Fruit fly (Drosophila melanogaster) whole organism, wandering third instar larva: ENCODE data around the gene lwr.

ENCODE experiments used
- Abd-B ChIP-seq: fragments of >200 bp; optimal IDR thresholded peaks from 2 replicates; lab custom pipeline; 2017; ENCODE audit warnings: missing biosample characterization, missing genetic modification characterization
- Dif ChIP-seq: fragments of 200-275, 200-300 bp; sonication (Bioruptor generic); optimal IDR thresholded peaks from 2 replicates; lab custom pipeline; 2018; ENCODE audit warnings: missing biosample characterization, missing genetic modification characterization; ENCODE audit not compliant: partially characterized antibody
- Mio ChIP-seq: sonication (Bioruptor generic); optimal IDR thresholded peaks from 2 replicates; lab custom pipeline; 2016; ENCODE audit warnings: missing biosample characterization, missing genetic modification characterization
- OdsH ChIP-seq: fragments of 200-800 bp; sonication (Bioruptor generic); optimal IDR thresholded peaks from 2 replicates; lab custom pipeline; 2016; ENCODE audit warnings: missing biosample characterization, mild to moderate bottlenecking, missing genetic modification characterization
- Sp1 ChIP-seq: fragments of 200-800 bp; sonication (Bioruptor generic); optimal IDR thresholded peaks from 3 replicates; lab custom pipeline; 2019; ENCODE audit warnings: missing biosample characterization, mild to moderate bottlenecking, missing genetic modification characterization, moderate library complexity
- Vsx2 ChIP-seq: fragments of 200-300, 225-300 bp; sonication (Bioruptor generic); optimal IDR thresholded peaks from 2 replicates; lab custom pipeline; 2018; ENCODE audit warnings: missing biosample characterization, missing genetic modification characterization; ENCODE audit not compliant: partially characterized antibody
- dsf ChIP-seq: sonication (Bioruptor generic); optimal IDR thresholded peaks from 2 replicates; lab custom pipeline; 2016; ENCODE audit warnings: missing biosample characterization, missing genetic modification characterization, borderline replicate concordance
- foxo ChIP-seq, 2 experiments: fragments of 200-800 bp; sonication (Bioruptor generic); optimal IDR thresholded peaks; 2 replicates in 1 of 2; 3 replicates in 1 of 2; lab custom pipeline; 2016 to 2017; ENCODE audit warnings: missing biosample characterization in 2 of 2, missing genetic modification characterization in 2 of 2
- h ChIP-seq: fragments of 200-800 bp; sonication (Bioruptor generic); optimal IDR thresholded peaks from 3 replicates; lab custom pipeline; 2016; ENCODE audit warnings: missing biosample characterization, mild to moderate bottlenecking, missing genetic modification characterization
- jim ChIP-seq: fragments of 175-275, 200-325 bp; sonication (Bioruptor generic); optimal IDR thresholded peaks from 2 replicates; lab custom pipeline; 2016; ENCODE audit warnings: missing biosample characterization, mild to moderate bottlenecking, missing genetic modification characterization
- pan ChIP-seq: fragments of >200 bp; optimal IDR thresholded peaks from 2 replicates; lab custom pipeline; 2017
- psq ChIP-seq: fragments of 200-800 bp; sonication (Bioruptor generic); optimal IDR thresholded peaks from 3 replicates; lab custom pipeline; 2017; ENCODE audit warnings: missing biosample characterization, mild to moderate bottlenecking, missing genetic modification characterization, moderate library complexity
- sage ChIP-seq: fragments of 200-800 bp; sonication (Bioruptor generic); optimal IDR thresholded peaks from 2 replicates; lab custom pipeline; 2016; ENCODE audit warnings: missing biosample characterization, mild to moderate bottlenecking, missing genetic modification characterization
- usp ChIP-seq: fragments of >200 bp; optimal IDR thresholded peaks from 2 replicates; lab custom pipeline; 2017; ENCODE audit warnings: missing biosample characterization, missing genetic modification characterization

DNA sequence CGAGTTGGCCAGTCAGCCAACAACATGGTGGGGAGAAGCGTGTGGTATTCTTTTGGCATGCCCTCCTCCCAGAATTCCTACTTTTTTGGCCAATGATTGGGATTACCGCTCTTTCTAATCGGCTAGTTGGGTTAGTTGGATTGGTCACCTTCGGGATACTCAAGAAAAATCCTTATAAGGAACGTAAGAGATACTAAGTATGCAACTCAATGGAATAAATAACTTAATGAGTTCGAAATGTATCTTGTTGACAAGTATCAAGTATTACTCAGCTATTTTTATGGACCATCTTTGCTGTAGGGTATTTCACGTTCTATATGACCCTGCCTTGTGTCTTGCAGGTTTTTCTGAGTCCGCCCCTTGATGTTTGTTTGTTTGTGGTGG is 15.5 kb downstream of the lwr start:
- TF ChIP-seq usp (GFP tag; lab: Kevin White, UChicago) (no peak), OdsH (GFP tag; lab: Kevin White, UChicago) (peak; percentile 35), h (GFP tag; lab: Kevin White, UChicago) (no peak), Abd-B (GFP tag; lab: Kevin White, UChicago) (no peak), pan (lab: Kevin White, UChicago) (no peak), psq (GFP tag; lab: Kevin White, UChicago) (peak; percentile 9), Vsx2 (GFP tag; lab: Kevin White, UChicago) (no peak), sage (GFP tag; lab: Kevin White, UChicago) (no peak), Mio (GFP tag; lab: Kevin White, UChicago) (no peak), dsf (GFP tag; lab: Kevin White, UChicago) (no peak), Dif (no peak), Sp1 (GFP tag; lab: Kevin White, UChicago) (no peak), foxo (GFP tag; optimal IDR thresholded peaks at IDR 0.05; lab: Kevin White, UChicago) (no peak), jim (no peak)
